Fruit fly (Drosophila melanogaster): Measurements from ENCODE around the gene CG12535.
A peak's percentile ranks its signal among the peaks of the same experiment; 100 is the strongest.

The CG12535 gene

DNA sequence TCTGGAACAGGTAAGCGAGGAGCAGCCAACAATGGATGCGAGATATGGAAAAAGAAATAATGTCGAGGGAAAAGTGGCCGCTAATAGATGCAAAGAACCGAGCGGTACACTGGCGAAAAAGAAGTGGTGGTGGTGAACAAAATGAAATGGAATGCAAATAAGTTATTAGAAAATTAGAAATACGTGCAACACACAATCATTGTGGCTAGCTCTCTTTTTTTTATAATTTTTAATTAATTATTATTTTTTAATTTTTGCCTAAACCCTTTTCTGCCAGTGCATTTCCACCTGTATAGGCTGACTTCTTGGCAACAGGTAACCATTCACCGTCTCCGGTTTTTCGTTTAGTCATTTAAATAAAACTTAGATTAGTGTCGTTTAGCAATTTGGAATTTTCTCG, 93.6 kb downstream of the CG12535 start:
- TF ChIP-seq CTCF (GFP tag; optimal IDR thresholded peaks at IDR 0.05): no peak
- TF ChIP-seq CG10209 (GFP tag; optimal IDR thresholded peaks at IDR 0.05): peak; percentile 78
- TF ChIP-seq CG12104 (GFP tag; optimal IDR thresholded peaks at IDR 0.05): peak; percentile 67
- TF ChIP-seq pan (optimal IDR thresholded peaks at IDR 0.05): no peak
- TF ChIP-seq pan (GFP tag; optimal IDR thresholded peaks at IDR 0.05 in 1 of 2, IDR thresholded peaks at IDR 0.05 in 1 of 2): peak in 1 of 2 experiments; percentile 89
- TF ChIP-seq Meics (GFP tag; optimal IDR thresholded peaks at IDR 0.05): peak; percentile 70
- peak; percentile 31 for TF ChIP-seq CG12219 (GFP tag; optimal IDR thresholded peaks at IDR 0.05)
- TF ChIP-seq cg (GFP tag; optimal IDR thresholded peaks at IDR 0.05): no peak
- TF ChIP-seq CG18764 (GFP tag; optimal IDR thresholded peaks at IDR 0.05): peak; percentile 37
- no peak for TF ChIP-seq Dfd (GFP tag; optimal IDR thresholded peaks at IDR 0.05)
- peak; percentile 15 for TF ChIP-seq CG10543 (GFP tag; optimal IDR thresholded peaks at IDR 0.05)
- peak; percentile 68 for TF ChIP-seq Sox100B (GFP tag; optimal IDR thresholded peaks at IDR 0.05)
- peak; percentile 82; the same call in 2 of the 3 replicates for TF ChIP-seq so (GFP tag; IDR thresholded peaks at IDR 0.05)
- TF ChIP-seq CG34422 (GFP tag; IDR thresholded peaks at IDR 0.05): peak; percentile 84
- peak; percentile 72 for TF ChIP-seq D19A (tag; optimal IDR thresholded peaks at IDR 0.05)
- TF ChIP-seq YL-1 (GFP tag; optimal IDR thresholded peaks at IDR 0.05): peak; percentile 29
- peak; percentile 93 for TF ChIP-seq CG15696 (tag; optimal IDR thresholded peaks at IDR 0.05)
- peak; percentile 84 for TF ChIP-seq CG2202 (tag; optimal IDR thresholded peaks at IDR 0.05)
- peak; percentile 92 for TF ChIP-seq ara (GFP tag; IDR thresholded peaks at IDR 0.05)
- no peak for TF ChIP-seq Dll (GFP tag; IDR thresholded peaks at IDR 0.05; ENCODE audit: partially characterized antibody)
- TF ChIP-seq CG31441 (GFP tag; IDR thresholded peaks at IDR 0.05): peak; percentile 76
- no peak for TF ChIP-seq GATAe (GFP tag; conservative IDR thresholded peaks at IDR 0.05)
- TF ChIP-seq CG5245 (GFP tag; optimal IDR thresholded peaks at IDR 0.05): peak; percentile 68
- peak; percentile 74 for TF ChIP-seq Aef1 (GFP tag; IDR thresholded peaks at IDR 0.05)
- TF ChIP-seq B-H1 (GFP tag; IDR thresholded peaks at IDR 0.05): peak; percentile 71
- TF ChIP-seq kni (GFP tag; optimal IDR thresholded peaks at IDR 0.05): no peak
- peak; percentile 35 for TF ChIP-seq repo (GFP tag; optimal IDR thresholded peaks at IDR 0.05)
- no peak for TF ChIP-seq tup (GFP tag; optimal IDR thresholded peaks at IDR 0.05)
- peak; percentile 92 for TF ChIP-seq ci (GFP tag; IDR thresholded peaks at IDR 0.05)
- peak; percentile 28 for TF ChIP-seq CG15073 (GFP tag; optimal IDR thresholded peaks at IDR 0.05)
- no peak for TF ChIP-seq CG12769 (tag; optimal IDR thresholded peaks at IDR 0.05)
- TF ChIP-seq CG7357 (GFP tag; IDR thresholded peaks at IDR 0.05): peak; percentile 69
- TF ChIP-seq pzg (GFP tag; optimal IDR thresholded peaks at IDR 0.05): no peak
- peak; percentile 69; the same call in 1 of the 3 replicates for TF ChIP-seq Mrtf (GFP tag; IDR thresholded peaks at IDR 0.05)
- TF ChIP-seq CG15269 (tag; optimal IDR thresholded peaks at IDR 0.05): peak; percentile 69
- TF ChIP-seq CG17912 (GFP tag; optimal IDR thresholded peaks at IDR 0.05): no peak
- peak; percentile 87 for TF ChIP-seq phol (tag; optimal IDR thresholded peaks at IDR 0.05)
- no peak for TF ChIP-seq Hr39 (optimal IDR thresholded peaks at IDR 0.05)
- TF ChIP-seq nerfin-2 (GFP tag; IDR thresholded peaks at IDR 0.05; ENCODE audit: partially characterized antibody): no peak
- peak; percentile 72 for TF ChIP-seq CG11085 (GFP tag; IDR thresholded peaks at IDR 0.05)
- TF ChIP-seq insv (GFP tag; optimal IDR thresholded peaks at IDR 0.05): no peak
- peak; percentile 59 for TF ChIP-seq Nf-YB (GFP tag; optimal IDR thresholded peaks at IDR 0.05)
- TF ChIP-seq CG6791 (GFP tag; IDR thresholded peaks at IDR 0.05; ENCODE audit: partially characterized antibody): no peak
- TF ChIP-seq CG3838 (GFP tag; optimal IDR thresholded peaks at IDR 0.05): no peak
- TF ChIP-seq NK7.1 (GFP tag; optimal IDR thresholded peaks at IDR 0.05): no peak
- TF ChIP-seq Spps (tag; optimal IDR thresholded peaks at IDR 0.05): peak; percentile 80
- TF ChIP-seq CG12391 (tag; optimal IDR thresholded peaks at IDR 0.05): peak; percentile 84
- TF ChIP-seq Dbx (GFP tag; IDR thresholded peaks at IDR 0.05): peak; percentile 75
- peak; percentile 46 for TF ChIP-seq Dek (tag; optimal IDR thresholded peaks at IDR 0.05)
- TF ChIP-seq unpg (GFP tag; optimal IDR thresholded peaks at IDR 0.05): peak; percentile 81
- TF ChIP-seq CG7987 (GFP tag; optimal IDR thresholded peaks at IDR 0.05): no peak
- no peak for TF ChIP-seq ato (GFP tag; IDR thresholded peaks at IDR 0.05; ENCODE audit: partially characterized antibody)
